Fruit fly (Drosophila melanogaster): ENCODE data around the gene RhoGAP68F.

The RhoGAP68F gene

dm6 chr3L:12124138-12124583, 14.5 kb upstream of the RhoGAP68F start (continued):
- TF ChIP-seq Jarid2 (GFP tag; optimal IDR thresholded peaks at IDR 0.05) (no peak), pita (GFP tag; optimal IDR thresholded peaks at IDR 0.05) (no peak), Hr39 (optimal IDR thresholded peaks at IDR 0.05) (no peak), NC2α (GFP tag; optimal IDR thresholded peaks at IDR 0.05) (no peak), Hmr (GFP tag; optimal IDR thresholded peaks at IDR 0.05) (no peak), CG10543 (GFP tag; optimal IDR thresholded peaks at IDR 0.05) (peak; percentile 93), pan (optimal IDR thresholded peaks at IDR 0.05) (no peak), pan (GFP tag; optimal IDR thresholded peaks at IDR 0.05 in 1 of 2, IDR thresholded peaks at IDR 0.05 in 1 of 2) (peak in 1 of 2 experiments; percentile 11), onecut (GFP tag; IDR thresholded peaks at IDR 0.05) (peak; percentile 33; the same call in 1 of the 2 replicates), CG10147 (GFP tag; optimal IDR thresholded peaks at IDR 0.05) (no peak), CG11456 (GFP tag; IDR thresholded peaks at IDR 0.05) (no peak), sc (optimal IDR thresholded peaks at IDR 0.05) (no peak), sc (GFP tag; optimal IDR thresholded peaks at IDR 0.05) (no peak), CG2712 (tag; optimal IDR thresholded peaks at IDR 0.05) (peak; percentile 16), CG5953 (GFP tag; IDR thresholded peaks at IDR 0.05) (no peak), CG1024 (GFP tag; IDR thresholded peaks at IDR 0.05) (no peak), CG8765 (GFP tag; IDR thresholded peaks at IDR 0.05) (no peak), vfl (GFP tag; optimal IDR thresholded peaks at IDR 0.05) (no peak), CG1529 (GFP tag; optimal IDR thresholded peaks at IDR 0.05) (no peak), CG33213 (GFP tag; optimal IDR thresholded peaks at IDR 0.05) (no peak), CG17568 (GFP tag; optimal IDR thresholded peaks at IDR 0.05) (peak; percentile 40), Kr (GFP tag; optimal IDR thresholded peaks at IDR 0.05) (no peak), sima (GFP tag; optimal IDR thresholded peaks at IDR 0.05) (no peak), ci (GFP tag; IDR thresholded peaks at IDR 0.05) (peak; percentile 66), pzg (GFP tag; optimal IDR thresholded peaks at IDR 0.05) (peak; percentile 42), CG30403 (GFP tag; optimal IDR thresholded peaks at IDR 0.05) (no peak), bbx (GFP tag; IDR thresholded peaks at IDR 0.05; ENCODE audit: partially characterized antibody) (peak; percentile 57; the same call in 1 of the 2 replicates), jing (GFP tag; optimal IDR thresholded peaks at IDR 0.05) (no peak), Sry-β (GFP tag; optimal IDR thresholded peaks at IDR 0.05) (no peak), bigmax (GFP tag; optimal IDR thresholded peaks at IDR 0.05) (peak; percentile 77), Adf1 (GFP tag; IDR thresholded peaks at IDR 0.05) (peak; percentile 73), Sox102F (GFP tag; optimal IDR thresholded peaks at IDR 0.05) (no peak), CG6272 (GFP tag; IDR thresholded peaks at IDR 0.05) (no peak), zfh2 (GFP tag; optimal IDR thresholded peaks at IDR 0.05) (no peak), ssp (GFP tag; IDR thresholded peaks at IDR 0.05) (no peak), CG14860 (GFP tag; IDR thresholded peaks at IDR 0.05; ENCODE audit: partially characterized antibody) (no peak), Ada2b (GFP tag; IDR thresholded peaks at IDR 0.05) (no peak), CG34376 (GFP tag; optimal IDR thresholded peaks at IDR 0.05) (peak; percentile 49), Dad (GFP tag; optimal IDR thresholded peaks at IDR 0.05) (no peak), scrt (GFP tag; optimal IDR thresholded peaks at IDR 0.05) (no peak), MBD-R2 (GFP tag; IDR thresholded peaks at IDR 0.05) (peak; percentile 70), CG12155 (GFP tag; optimal IDR thresholded peaks at IDR 0.05) (no peak), zen (tag; optimal IDR thresholded peaks at IDR 0.05) (peak; percentile 56), Hr3 (GFP tag; optimal IDR thresholded peaks at IDR 0.05) (no peak), CG16779 (GFP tag; IDR thresholded peaks at IDR 0.05) (no peak), Max (GFP tag; optimal IDR thresholded peaks at IDR 0.05) (no peak), CG10321 (GFP tag; IDR thresholded peaks at IDR 0.05) (peak; percentile 72), ac (GFP tag; optimal IDR thresholded peaks at IDR 0.05) (no peak), CG18764 (GFP tag; optimal IDR thresholded peaks at IDR 0.05) (no peak), dmrt11E (tag; optimal IDR thresholded peaks at IDR 0.05) (no peak), CG8478 (optimal IDR thresholded peaks at IDR 0.05) (peak; percentile 91), NC2β (GFP tag; optimal IDR thresholded peaks at IDR 0.05) (no peak), CG8290 (GFP tag; optimal IDR thresholded peaks at IDR 0.05) (no peak), CG8290 (tag; optimal IDR thresholded peaks at IDR 0.05) (peak in 1 of 2 experiments; percentile 84)

All from whole organism, embryonic.